Fruit fly (Drosophila melanogaster) whole organism, embryonic: Measurements from ENCODE around the gene r-l.

Source experiments
- Antp ChIP-seq: fragments of 200-800 bp; sonication (Bioruptor generic); optimal IDR thresholded peaks from 3 replicates; lab custom pipeline; 2016; ENCODE audit warnings: missing biosample characterization, missing genetic modification characterization
- Bgb ChIP-seq: fragments of 200-800 bp; sonication (Bioruptor generic); IDR thresholded peaks from 2 replicates; pipeline ENCODE4 v1.3.6; 2022; ENCODE audit warnings: missing biosample characterization, missing genetic modification characterization; ENCODE audit not compliant: partially characterized antibody
- Blimp-1 ChIP-seq: fragments of 200-800 bp; sonication (Bioruptor generic); optimal IDR thresholded peaks from 3 replicates; lab custom pipeline; 2018; ENCODE audit warnings: missing biosample characterization, missing genetic modification characterization, mild to moderate bottlenecking, moderate library complexity, missing genetic modification reagents
- CG10274 ChIP-seq: fragments of 200-800 bp; sonication (Bioruptor generic); optimal IDR thresholded peaks from 3 replicates; lab custom pipeline; 2017; ENCODE audit warnings: missing biosample characterization, mild to moderate bottlenecking, missing genetic modification characterization
- CG12942 ChIP-seq: fragments of 200-800 bp; sonication (Bioruptor generic); optimal IDR thresholded peaks from 3 replicates; lab custom pipeline; 2016; ENCODE audit warnings: missing biosample characterization, missing genetic modification characterization
- CG13624 ChIP-seq: fragments of 200-800 bp; sonication (Bioruptor generic); optimal IDR thresholded peaks from 2 replicates; lab custom pipeline; 2016; ENCODE audit warnings: missing biosample characterization, missing genetic modification characterization
- CG14860 ChIP-seq: fragments of 200-800 bp; sonication (Bioruptor generic); IDR thresholded peaks from 3 replicates; pipeline ENCODE4 v1.3.6; 2022; ENCODE audit warnings: missing biosample characterization, missing genetic modification characterization; ENCODE audit not compliant: partially characterized antibody
- CG16813 ChIP-seq: fragments of 200-800 bp; sonication (Bioruptor generic); IDR thresholded peaks from 3 replicates; pipeline ENCODE4 v1.3.6; 2022; ENCODE audit warnings: missing biosample characterization, missing genetic modification characterization; ENCODE audit not compliant: partially characterized antibody
- CG17361 ChIP-seq: fragments of 200-800 bp; sonication (Bioruptor generic); IDR thresholded peaks from 3 replicates; pipeline ENCODE4 v1.3.6; 2022; ENCODE audit warnings: missing biosample characterization, missing genetic modification characterization
- CG2889 ChIP-seq: fragments of 200-800 bp; sonication (Bioruptor generic); IDR thresholded peaks from 3 replicates; pipeline ENCODE4 v1.3.6; 2022; ENCODE audit warnings: missing biosample characterization, missing genetic modification characterization
- CG31388 ChIP-seq: fragments of 200-800 bp; sonication (Bioruptor generic); optimal IDR thresholded peaks from 2 replicates; lab custom pipeline; 2016; ENCODE audit warnings: missing biosample characterization, missing genetic modification characterization
- CG4360 ChIP-seq: fragments of 200-800 bp; sonication (Bioruptor generic); IDR thresholded peaks from 2 replicates; pipeline ENCODE4 v1.3.6; 2022; ENCODE audit warnings: missing biosample characterization, missing genetic modification characterization
- CG5180 ChIP-seq: fragments of 200-800 bp; sonication (Bioruptor generic); optimal IDR thresholded peaks from 3 replicates; lab custom pipeline; 2017; ENCODE audit warnings: missing biosample characterization, missing genetic modification characterization, mild to moderate bottlenecking, moderate library complexity, missing genetic modification reagents
- CG7372 ChIP-seq: fragments of 200-800 bp; sonication (Bioruptor generic); IDR thresholded peaks from 2 replicates; pipeline ENCODE4 v1.3.6; 2022; ENCODE audit warnings: missing biosample characterization, missing genetic modification characterization
- CG8478 ChIP-seq: fragments of >200 bp; optimal IDR thresholded peaks from 2 replicates; lab custom pipeline; 2018
- CG9215 ChIP-seq: fragments of 200-800 bp; sonication (Bioruptor generic); IDR thresholded peaks from 2 replicates; pipeline ENCODE4 v1.3.6; 2022; ENCODE audit warnings: missing biosample characterization, missing genetic modification characterization
- CG9932 ChIP-seq: fragments of 200-800 bp; sonication (Bioruptor generic); IDR thresholded peaks from 2 replicates; pipeline ENCODE4 v1.3.6; 2022; ENCODE audit warnings: missing biosample characterization, missing genetic modification characterization
- CoRest ChIP-seq: fragments of 200-800 bp; sonication (Bioruptor generic); optimal IDR thresholded peaks from 3 replicates; lab custom pipeline; 2018; ENCODE audit warnings: missing biosample characterization, mild to moderate bottlenecking, missing genetic modification characterization, moderate library complexity
- CrebB ChIP-seq: fragments of 200-800 bp; sonication (Bioruptor generic); optimal IDR thresholded peaks from 3 replicates; lab custom pipeline; 2018; ENCODE audit warnings: missing biosample characterization, mild to moderate bottlenecking, missing genetic modification characterization
- Dek ChIP-seq: fragments of 200-800 bp; sonication (Bioruptor generic); optimal IDR thresholded peaks from 3 replicates; lab custom pipeline; 2019; ENCODE audit warnings: missing biosample characterization, mild to moderate bottlenecking, missing genetic modification characterization, moderate library complexity
- Drgx ChIP-seq: fragments of 200-800 bp; sonication (Bioruptor generic); IDR thresholded peaks from 2 replicates; pipeline ENCODE4 v1.3.6; 2022; ENCODE audit warnings: missing biosample characterization, missing genetic modification characterization
- Ets65A ChIP-seq: fragments of 200-800 bp; sonication (Bioruptor generic); peaks from one replicate; lab custom pipeline; 2016; ENCODE audit warnings: missing biosample characterization, missing genetic modification characterization
- Gsc ChIP-seq: fragments of 200-800 bp; sonication (Bioruptor generic); IDR thresholded peaks from 2 replicates; pipeline ENCODE4 v1.3.6; 2022; ENCODE audit warnings: missing biosample characterization, missing genetic modification characterization
- Med ChIP-seq: fragments of 200-800 bp; sonication (Bioruptor generic); peaks from one replicate; lab custom pipeline; 2016; ENCODE audit warnings: missing biosample characterization, missing genetic modification characterization, mild to moderate bottlenecking, inconsistent platforms, moderate library complexity
- Nf-YA ChIP-seq: fragments of 200-800 bp; sonication (Bioruptor generic); IDR thresholded peaks from 2 replicates; pipeline ENCODE4 v1.3.6; 2022; ENCODE audit warnings: missing biosample characterization, missing genetic modification characterization
- Scr ChIP-seq: fragments of 200-800 bp; sonication (Bioruptor generic); IDR thresholded peaks from 2 replicates; pipeline ENCODE4 v1.3.6; 2022; ENCODE audit warnings: missing biosample characterization, missing genetic modification characterization; ENCODE audit not compliant: partially characterized antibody
- Usf ChIP-seq: fragments of 200-800 bp; sonication (Bioruptor generic); optimal IDR thresholded peaks from 2 replicates; lab custom pipeline; 2017; ENCODE audit warnings: missing genotype, missing biosample characterization, missing genetic modification characterization
- ase ChIP-seq: fragments of 200-800 bp; sonication (Bioruptor generic); IDR thresholded peaks from 3 replicates; pipeline ENCODE4 v1.3.6; 2022; ENCODE audit warnings: missing biosample characterization, missing genetic modification characterization
- cato ChIP-seq: fragments of 200-800 bp; sonication (Bioruptor generic); optimal IDR thresholded peaks from 2 replicates; lab custom pipeline; 2016; ENCODE audit warnings: missing biosample characterization, missing genetic modification characterization, borderline replicate concordance
- chinmo ChIP-seq: fragments of 200-800 bp; sonication (Bioruptor generic); IDR thresholded peaks from 4 replicates; pipeline ENCODE4 v1.3.6; 2022; ENCODE audit warnings: missing biosample characterization, missing genetic modification characterization; ENCODE audit not compliant: partially characterized antibody
- ci ChIP-seq: fragments of 200-800 bp; sonication (Bioruptor generic); IDR thresholded peaks from 3 replicates; pipeline ENCODE4 v1.3.6; 2022; ENCODE audit warnings: missing biosample characterization, missing genetic modification characterization
- crol ChIP-seq: fragments of 200-800 bp; sonication (Bioruptor generic); IDR thresholded peaks from 2 replicates; pipeline ENCODE4 v1.3.6; 2022; ENCODE audit warnings: missing biosample characterization, missing genetic modification characterization
- dan ChIP-seq: fragments of 200-800 bp; sonication (Bioruptor generic); IDR thresholded peaks from 2 replicates; pipeline ENCODE4 v1.3.6; 2022; ENCODE audit warnings: missing biosample characterization, missing genetic modification characterization
- dmrt11E ChIP-seq: fragments of 200-800 bp; sonication (Bioruptor generic); optimal IDR thresholded peaks from 3 replicates; lab custom pipeline; 2018; ENCODE audit warnings: missing biosample characterization, mild to moderate bottlenecking, missing genetic modification characterization, moderate library complexity
- esg ChIP-seq: fragments of 200-800 bp; sonication (Bioruptor generic); conservative IDR thresholded peaks from 2 replicates; pipeline ENCODE4 v1.3.6; 2022; ENCODE audit warnings: missing biosample characterization, missing genetic modification characterization
- exex ChIP-seq: fragments of 200-800 bp; sonication (Bioruptor generic); optimal IDR thresholded peaks from 4 replicates; lab custom pipeline; 2018; ENCODE audit warnings: missing biosample characterization, mild to moderate bottlenecking, missing genetic modification characterization, moderate library complexity
- gfzf ChIP-seq: fragments of 200-800 bp; sonication (Bioruptor generic); optimal IDR thresholded peaks from 2 replicates; lab custom pipeline; 2016; ENCODE audit warnings: missing biosample characterization, mild to moderate bottlenecking, missing genetic modification characterization, moderate library complexity
- hbn ChIP-seq: fragments of 200-800 bp; sonication (Bioruptor generic); IDR thresholded peaks from 2 replicates; pipeline ENCODE4 v1.3.6; 2022; ENCODE audit warnings: missing biosample characterization, missing genetic modification characterization; ENCODE audit not compliant: partially characterized antibody
- ind ChIP-seq: fragments of 200-800 bp; sonication (Bioruptor generic); optimal IDR thresholded peaks from 3 replicates; lab custom pipeline; 2016; ENCODE audit warnings: missing biosample characterization, missing genetic modification characterization
- ken ChIP-seq: fragments of 200-800 bp; sonication (Bioruptor generic); IDR thresholded peaks from 3 replicates; pipeline ENCODE4 v1.3.6; 2022; ENCODE audit warnings: missing biosample characterization, missing genetic modification characterization
- lov ChIP-seq, 2 experiments: fragments of 200-800 bp in 1 of 2; fragments of >200 bp in 1 of 2; sonication (Bioruptor generic) in 1 of 2; IDR thresholded peaks in 1 of 2; optimal IDR thresholded peaks in 1 of 2; 2 replicates in 1 of 2; 3 replicates in 1 of 2; pipeline versions ENCODE4 v1.3.6 to Lab custom; 2017 to 2022; ENCODE audit warnings: missing biosample characterization in 1 of 2, missing genetic modification characterization in 1 of 2
- nmo ChIP-seq: fragments of 200-800 bp; sonication (Bioruptor generic); optimal IDR thresholded peaks from 2 replicates; lab custom pipeline; 2018; ENCODE audit warnings: missing biosample characterization, mild to moderate bottlenecking, missing genetic modification characterization, moderate library complexity
- ranshi ChIP-seq: fragments of 200-800 bp; sonication (Bioruptor generic); IDR thresholded peaks from 2 replicates; pipeline ENCODE4 v1.3.6; 2022; ENCODE audit warnings: missing biosample characterization, missing genetic modification characterization
- sd ChIP-seq: fragments of 200-800 bp; sonication (Bioruptor generic); optimal IDR thresholded peaks from 3 replicates; lab custom pipeline; 2018; ENCODE audit warnings: missing biosample characterization, mild to moderate bottlenecking, missing genetic modification characterization, moderate library complexity
- slou ChIP-seq: fragments of 200-800 bp; sonication (Bioruptor generic); optimal IDR thresholded peaks from 3 replicates; lab custom pipeline; 2016; ENCODE audit warnings: missing biosample characterization, missing genetic modification characterization
- sug ChIP-seq: fragments of 200-800 bp; optimal IDR thresholded peaks from 2 replicates; lab custom pipeline; 2019; ENCODE audit warnings: missing biosample characterization, mild to moderate bottlenecking, missing genetic modification characterization, moderate library complexity

The r-l gene

dm6 chr3R:21069742-21070141, 3.4 kb downstream of the r-l start (continued):
- TF ChIP-seq CG10274 (GFP tag; lab: Kevin White, UChicago) (no peak), CG16813 (peak; percentile 52; the same call in 2 of the 3 replicates), dan (GFP tag; lab: Robert Waterston, UW) (no peak), Bgb (peak; percentile 43), Drgx (no peak), Scr (GFP tag; lab: Robert Waterston, UW) (peak; percentile 40; the same call in 1 of the 2 replicates), CG17361 (GFP tag; lab: Robert Waterston, UW) (0 out of 3 replicates have a peak, but pooled peaks have one; percentile 21), esg (GFP tag; lab: Robert Waterston, UW) (no peak), sug (peak; percentile 24), nmo (GFP tag; lab: Kevin White, UChicago) (peak; percentile 11), CG13624 (no peak), ken (no peak), exex (tag; lab: Kevin White, UChicago) (no peak), CG8478 (lab: Kevin White, UChicago) (peak; percentile 78), CrebB (no peak), CG31388 (GFP tag; lab: Kevin White, UChicago) (no peak)

- TF ChIP-seq exex (tag; lab: Kevin White, UChicago) (peak; percentile 67), hbn (no peak)
- TF ChIP-seq, all 482 proteins: peak for 1
These were observed 5.6 kb downstream of the r-l start for dm6 chr3R:21067543-21067942.

- TF ChIP-seq ci (GFP tag; lab: Robert Waterston, UW) (0 out of 3 replicates have a peak, but pooled peaks have one; percentile 11), dmrt11E (tag; lab: Kevin White, UChicago) (no peak), Gsc (GFP tag; lab: Robert Waterston, UW) (no peak), exex (tag; lab: Kevin White, UChicago) (peak; percentile 8), Blimp-1 (GFP tag; lab: Kevin White, UChicago) (peak; percentile 93), Usf (GFP tag; lab: Kevin White, UChicago) (no peak), Dek (tag; lab: Kevin White, UChicago) (no peak), CoRest (tag; lab: Kevin White, UChicago) (no peak), ase (GFP tag; lab: Robert Waterston, UW) (no peak), Ets65A (GFP tag; lab: Kevin White, UChicago) (no peak), CG2889 (GFP tag; lab: Robert Waterston, UW) (no peak), sd (peak; percentile 3), crol (GFP tag; lab: Robert Waterston, UW) (0 out of 2 replicates have a peak, but pooled peaks have one; percentile 15), ranshi (GFP tag; lab: Robert Waterston, UW) (no peak), chinmo (GFP tag; lab: Robert Waterston, UW) (0 out of 4 replicates have a peak, but pooled peaks have one; percentile 60), ind (GFP tag; lab: Kevin White, UChicago) (no peak), slou (GFP tag; lab: Kevin White, UChicago) (no peak), Nf-YA (GFP tag; lab: Robert Waterston, UW) (no peak), CG9932 (GFP tag; lab: Robert Waterston, UW) (0 out of 2 replicates have a peak, but pooled peaks have one; percentile 9), gfzf (no peak), Antp (GFP tag; lab: Kevin White, UChicago) (no peak), CG7372 (GFP tag; lab: Robert Waterston, UW) (peak; percentile 67; the same call in 1 of the 2 replicates), CG14860 (GFP tag; lab: Robert Waterston, UW) (no peak), Med (GFP tag; lab: Kevin White, UChicago) (peak; percentile 55), CG4360 (GFP tag; lab: Robert Waterston, UW) (no peak), CG5180 (GFP tag; lab: Kevin White, UChicago) (no peak), cato (GFP tag; lab: Kevin White, UChicago) (no peak), CG9215 (GFP tag; lab: Robert Waterston, UW) (no peak), CG12942 (no peak), lov (optimal IDR thresholded peaks at IDR 0.05; lab: Kevin White, UChicago) (no peak), lov (GFP tag; IDR thresholded peaks at IDR 0.05; lab: Robert Waterston, UW) (no peak)
These were observed 6.4 kb downstream of the r-l start for dm6 chr3R:21066469-21067284.
